Fruit fly (Drosophila melanogaster): ENCODE data around the gene Bmcp.

dm6 chr3L:11711789-11712188, 8.9 kb upstream of the Bmcp start:
- TF ChIP-seq Met (GFP tag; optimal IDR thresholded peaks at IDR 0.05) (no peak), Lpt (GFP tag; optimal IDR thresholded peaks at IDR 0.05) (no peak), CG6808 (GFP tag; optimal IDR thresholded peaks at IDR 0.05) (no peak), CG4318 (GFP tag; optimal IDR thresholded peaks at IDR 0.05) (no peak), CG9139 (GFP tag; optimal IDR thresholded peaks at IDR 0.05) (no peak), Ets96B (tag; optimal IDR thresholded peaks at IDR 0.05) (no peak), eg (GFP tag; IDR thresholded peaks at IDR 0.05) (no peak), Sox102F (GFP tag; optimal IDR thresholded peaks at IDR 0.05) (no peak), CG11294 (GFP tag; IDR thresholded peaks at IDR 0.05) (no peak), CG7368 (GFP tag; optimal IDR thresholded peaks at IDR 0.05) (no peak), CG10669 (GFP tag; optimal IDR thresholded peaks at IDR 0.05) (no peak), OdsH (GFP tag; optimal IDR thresholded peaks at IDR 0.05) (no peak)
